Worm (Caenorhabditis elegans): Measurements from ENCODE around the gene R10D12.1.

DNA sequence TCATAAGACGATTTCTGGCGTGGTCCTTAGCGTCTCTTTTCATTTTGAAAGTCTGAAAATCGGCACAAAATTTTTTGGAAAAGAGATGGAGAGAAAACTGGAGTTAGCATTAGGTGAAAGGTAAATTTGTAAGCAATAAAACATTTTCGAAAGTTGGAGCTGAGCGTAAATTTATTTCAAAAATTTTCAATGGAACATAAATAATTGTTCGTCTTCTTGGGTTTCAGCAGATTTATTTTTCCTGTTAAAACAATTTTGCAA lies 25.6 kb downstream of the R10D12.1 start, which contains the start of gene C06B3.6:
- no peak for TF ChIP-seq pes-1 (GFP tag; IDR thresholded peaks at IDR 0.05)
- no peak for TF ChIP-seq hmbx-1 (tag; optimal IDR thresholded peaks at IDR 0.05)
- TF ChIP-seq ama-1 (optimal IDR thresholded peaks at IDR 0.05): no peak
- no peak for TF ChIP-seq tbx-11 (GFP tag; IDR thresholded peaks at IDR 0.05)
- no peak for TF ChIP-seq sea-1 (GFP tag; conservative IDR thresholded peaks at IDR 0.05)
- no peak for TF ChIP-seq hmg-4 (GFP tag; optimal IDR thresholded peaks at IDR 0.05)
- no peak for TF ChIP-seq flt-1 (GFP tag; IDR thresholded peaks at IDR 0.05)
- TF ChIP-seq ceh-13 (GFP tag; optimal IDR thresholded peaks at IDR 0.05): no peak
- no peak for TF ChIP-seq F13C5.2 (tag; optimal IDR thresholded peaks at IDR 0.05)

All from whole organism, early embryonic.